Worm (Caenorhabditis elegans) whole organism, young adult: ENCODE data around the gene hpl-2.

ENCODE experiments used
- B0035.1 ChIP-seq: sonication (generic microtip); optimal IDR thresholded peaks from 2 replicates; lab custom pipeline; 2016; ENCODE audit warnings: missing genetic modification characterization, mild to moderate bottlenecking, missing compliant biosample characterization, missing genotype, missing genetic modification reagents
- C06A6.2 ChIP-seq: fragments of 200-800 bp; sonication (Bioruptor generic); conservative IDR thresholded peaks from 2 replicates; pipeline ENCODE4 v1.3.6; 2022; ENCODE audit warnings: missing genetic modification characterization, missing compliant biosample characterization
- D2030.7 ChIP-seq: fragments of 200-800 bp; sonication (Bioruptor generic); IDR thresholded peaks from 2 replicates; pipeline ENCODE4 v1.3.6; 2022; ENCODE audit warnings: missing genetic modification reagents, missing genetic modification characterization, missing compliant biosample characterization
- F23B12.7 ChIP-seq: sonication (generic microtip); optimal IDR thresholded peaks from 2 replicates; lab custom pipeline; 2017; ENCODE audit warnings: missing genetic modification characterization, mild to moderate bottlenecking, missing compliant biosample characterization, antibody characterized with exemption, moderate library complexity; ENCODE audit not compliant: insufficient read depth
- F37B4.10 ChIP-seq: fragments of 200-800 bp; sonication (Bioruptor generic); IDR thresholded peaks from 2 replicates; pipeline ENCODE4 v1.3.6; 2022; ENCODE audit warnings: missing genetic modification characterization, missing compliant biosample characterization
- F57C9.4 ChIP-seq: sonication (generic microtip); optimal IDR thresholded peaks from 2 replicates; lab custom pipeline; 2017; ENCODE audit warnings: mild to moderate bottlenecking, missing genetic modification characterization, missing compliant biosample characterization
- K11D2.4 ChIP-seq: fragments of 200-800 bp; sonication (Bioruptor generic); IDR thresholded peaks from 2 replicates; pipeline ENCODE4 v1.3.6; 2022; ENCODE audit warnings: missing genetic modification reagents, missing genetic modification characterization, missing compliant biosample characterization
- K12H6.12 ChIP-seq: fragments of 200-800 bp; sonication (Bioruptor generic); optimal IDR thresholded peaks from 2 replicates; lab custom pipeline; 2018; ENCODE audit warnings: mild to moderate bottlenecking, missing genetic modification characterization, missing compliant biosample characterization
- T26A5.8 ChIP-seq: sonication (generic microtip); optimal IDR thresholded peaks from 2 replicates; lab custom pipeline; 2016; ENCODE audit warnings: missing genetic modification characterization, missing compliant biosample characterization
- Y53G8AR.9 ChIP-seq: fragments of 200-800 bp; sonication (Bioruptor generic); conservative IDR thresholded peaks from 2 replicates; pipeline ENCODE4 v1.3.6; 2022; ENCODE audit warnings: missing genetic modification reagents, missing genetic modification characterization, missing compliant biosample characterization
- Y56A3A.18 ChIP-seq: fragments of 200-800 bp; sonication (Bioruptor generic); IDR thresholded peaks from 2 replicates; pipeline ENCODE4 v1.3.6; 2022; ENCODE audit warnings: missing genetic modification reagents, missing genetic modification characterization, missing compliant biosample characterization
- Y67H2A.10 ChIP-seq: fragments of 200-800 bp; sonication (Bioruptor generic); conservative IDR thresholded peaks from 2 replicates; pipeline ENCODE4 v1.3.6; 2022; ENCODE audit warnings: missing genetic modification reagents, missing genetic modification characterization, missing compliant biosample characterization
- Y79H2A.3 ChIP-seq: fragments of 200-800 bp; sonication (Bioruptor generic); conservative IDR thresholded peaks from 2 replicates; pipeline ENCODE4 v1.3.6; 2022; ENCODE audit warnings: missing genetic modification reagents, missing genetic modification characterization, missing compliant biosample characterization
- ZK185.1 ChIP-seq: sonication (generic microtip); optimal IDR thresholded peaks from 2 replicates; lab custom pipeline; 2016; ENCODE audit warnings: mild to moderate bottlenecking, missing genetic modification characterization, missing compliant biosample characterization; ENCODE audit not compliant: poor library complexity, severe bottlenecking
- ama-1 ChIP-seq, 3 experiments: fragments of 150-350 bp in 1 of 3; sonication (generic microtip) in 2 of 3; optimal IDR thresholded peaks; 2 replicates each; lab custom pipeline; 2014 to 2018; ENCODE audit warnings: missing biosample characterization in 2 of 3, missing genetic modification characterization in 2 of 3, missing genetic modification reagents in 2 of 3
- aptf-2 ChIP-seq: fragments of 200-800 bp; sonication (Bioruptor generic); conservative IDR thresholded peaks from 2 replicates; pipeline ENCODE4 v1.3.6; 2022; ENCODE audit warnings: missing genetic modification reagents, missing genetic modification characterization, missing compliant biosample characterization
- atf-7 ChIP-seq: sonication (generic microtip); optimal IDR thresholded peaks from 2 replicates; lab custom pipeline; 2017; ENCODE audit warnings: mild to moderate bottlenecking, missing genetic modification characterization, missing compliant biosample characterization
- attf-6 ChIP-seq: fragments of 200-800 bp; sonication (Bioruptor generic); IDR thresholded peaks from 2 replicates; pipeline ENCODE4 v1.3.6; 2022; ENCODE audit warnings: missing genetic modification reagents, missing genetic modification characterization, missing compliant biosample characterization
- ccch-3 ChIP-seq: fragments of 200-800 bp; sonication (Bioruptor generic); optimal IDR thresholded peaks from 2 replicates; lab custom pipeline; 2018; ENCODE audit warnings: mild to moderate bottlenecking, missing genetic modification characterization, missing compliant biosample characterization
- ceh-58 ChIP-seq: fragments of 200-800 bp; sonication (Bioruptor generic); IDR thresholded peaks from 2 replicates; pipeline ENCODE4 v1.3.6; 2022; ENCODE audit warnings: missing genetic modification characterization, missing compliant biosample characterization
- ceh-91 ChIP-seq: fragments of 200-800 bp; sonication (Bioruptor generic); IDR thresholded peaks from 2 replicates; pipeline ENCODE4 v1.3.6; 2022; ENCODE audit warnings: missing genetic modification reagents, missing genetic modification characterization, missing compliant biosample characterization
- die-1 ChIP-seq: sonication (generic microtip); optimal IDR thresholded peaks from 2 replicates; lab custom pipeline; 2016; ENCODE audit warnings: missing genotype, mild to moderate bottlenecking, missing genetic modification characterization, missing compliant biosample characterization
- dox-1 ChIP-seq: fragments of 200-800 bp; sonication (Bioruptor generic); IDR thresholded peaks from 2 replicates; pipeline ENCODE4 v1.3.6; 2022; ENCODE audit warnings: missing genetic modification reagents, missing genetic modification characterization, missing compliant biosample characterization
- dpff-1 ChIP-seq: sonication (generic microtip); optimal IDR thresholded peaks from 2 replicates; lab custom pipeline; 2017; ENCODE audit warnings: mild to moderate bottlenecking, missing genetic modification characterization, missing compliant biosample characterization
- egl-44 ChIP-seq: fragments of 200-800 bp; sonication (Bioruptor generic); IDR thresholded peaks from 2 replicates; pipeline ENCODE4 v1.3.6; 2022; ENCODE audit warnings: missing genetic modification reagents, missing genetic modification characterization, missing compliant biosample characterization
- egrh-3 ChIP-seq: fragments of 200-800 bp; sonication (Bioruptor generic); IDR thresholded peaks from 2 replicates; pipeline ENCODE4 v1.3.6; 2022; ENCODE audit warnings: missing genetic modification reagents, missing genetic modification characterization, missing compliant biosample characterization
- ets-4 ChIP-seq: fragments of 200-800 bp; sonication (Bioruptor generic); optimal IDR thresholded peaks from 2 replicates; lab custom pipeline; 2018; ENCODE audit warnings: mild to moderate bottlenecking, missing genetic modification characterization, missing compliant biosample characterization
- let-607 ChIP-seq, 2 experiments: fragments of 200-800 bp in 1 of 2; sonication (Bioruptor generic) in 1 of 2; sonication (generic microtip) in 1 of 2; optimal IDR thresholded peaks; 2 replicates each; lab custom pipeline; 2016 to 2018; ENCODE audit warnings: mild to moderate bottlenecking in 2 of 2, missing compliant biosample characterization in 2 of 2, missing genetic modification characterization in 2 of 2, moderate library complexity in 2 of 2, missing genotype in 1 of 2
- lin-26 ChIP-seq: fragments of 200-800 bp; sonication (Bioruptor generic); IDR thresholded peaks from 2 replicates; pipeline ENCODE4 v1.3.6; 2022; ENCODE audit warnings: missing genetic modification reagents, missing genetic modification characterization, missing compliant biosample characterization
- lir-1 ChIP-seq: fragments of 200-800 bp; sonication (Bioruptor generic); conservative IDR thresholded peaks from 2 replicates; pipeline ENCODE4 v1.3.6; 2022; ENCODE audit warnings: missing genetic modification reagents, missing genetic modification characterization, missing compliant biosample characterization
- lsy-27 ChIP-seq: sonication (generic microtip); optimal IDR thresholded peaks from 2 replicates; lab custom pipeline; 2017; ENCODE audit warnings: missing genetic modification characterization, mild to moderate bottlenecking, missing compliant biosample characterization, antibody characterized with exemption, missing genotype, borderline replicate concordance; ENCODE audit not compliant: insufficient read depth
- madf-6 ChIP-seq: fragments of 200-800 bp; sonication (Bioruptor generic); IDR thresholded peaks from 2 replicates; pipeline ENCODE4 v1.3.6; 2022; ENCODE audit warnings: missing genetic modification reagents, missing genetic modification characterization, missing compliant biosample characterization
- madf-8 ChIP-seq: fragments of 200-800 bp; sonication (Bioruptor generic); conservative IDR thresholded peaks from 2 replicates; pipeline ENCODE4 v1.3.6; 2022; ENCODE audit warnings: missing genetic modification reagents, missing genetic modification characterization, missing compliant biosample characterization
- nhr-120 ChIP-seq: fragments of 200-800 bp; sonication (Bioruptor generic); IDR thresholded peaks from 2 replicates; pipeline ENCODE4 v1.3.6; 2022; ENCODE audit warnings: missing genetic modification characterization, missing compliant biosample characterization
- nhr-27 ChIP-seq: fragments of 200-800 bp; sonication (Bioruptor generic); optimal IDR thresholded peaks from 2 replicates; lab custom pipeline; 2018; ENCODE audit warnings: mild to moderate bottlenecking, missing genetic modification characterization, moderate library complexity, missing compliant biosample characterization
- pbrm-1 ChIP-seq: fragments of 200-800 bp; sonication (Bioruptor generic); IDR thresholded peaks from 2 replicates; pipeline ENCODE4 v1.3.6; 2022; ENCODE audit warnings: missing genetic modification reagents, missing genetic modification characterization, missing compliant biosample characterization
- pha-4 ChIP-seq: fragments of 150-350 bp; sonication (generic microtip); optimal IDR thresholded peaks from 2 replicates; lab custom pipeline; 2014; ENCODE audit warnings: missing biosample characterization, missing genetic modification reagents, missing genetic modification characterization
- rcor-1 ChIP-seq: fragments of 200-800 bp; sonication (Bioruptor generic); IDR thresholded peaks from 2 replicates; pipeline ENCODE4 v1.3.6; 2022; ENCODE audit warnings: missing genetic modification reagents, missing genetic modification characterization, missing compliant biosample characterization
- rec-8 ChIP-seq, 2 experiments: sonication (generic microtip); optimal IDR thresholded peaks; 2 replicates each; lab custom pipeline; 2016; ENCODE audit warnings: mild to moderate bottlenecking in 2 of 2, missing genetic modification characterization in 2 of 2, missing genetic modification reagents in 2 of 2, missing genotype in 2 of 2, missing biosample characterization in 1 of 2, missing compliant biosample characterization in 1 of 2, moderate library complexity in 1 of 2
- snpc-1.3 ChIP-seq: sonication (generic microtip); optimal IDR thresholded peaks from 2 replicates; lab custom pipeline; 2017; ENCODE audit warnings: missing genetic modification characterization, mild to moderate bottlenecking, missing compliant biosample characterization, antibody characterized with exemption, moderate library complexity, missing genotype, missing genetic modification reagents; ENCODE audit not compliant: insufficient read depth
- tbp1 ChIP-seq: fragments of 200-800 bp; sonication (Bioruptor generic); optimal IDR thresholded peaks from 2 replicates; lab custom pipeline; 2018; ENCODE audit warnings: mild to moderate bottlenecking, missing genetic modification characterization, missing compliant biosample characterization
- unc-130 ChIP-seq: sonication (generic microtip); optimal IDR thresholded peaks from 2 replicates; lab custom pipeline; 2016; ENCODE audit warnings: missing genetic modification reagents, missing genetic modification characterization, missing compliant biosample characterization
- zim-3 ChIP-seq: sonication (generic microtip); optimal IDR thresholded peaks from 2 replicates; lab custom pipeline; 2017; ENCODE audit warnings: mild to moderate bottlenecking, missing genetic modification characterization, moderate library complexity, missing compliant biosample characterization
- ztf-22 ChIP-seq: fragments of 200-800 bp; sonication (Bioruptor generic); optimal IDR thresholded peaks from 2 replicates; lab custom pipeline; 2018; ENCODE audit warnings: mild to moderate bottlenecking, missing genetic modification characterization, moderate library complexity, missing compliant biosample characterization
- ztf-25 ChIP-seq: fragments of 200-800 bp; sonication (Bioruptor generic); IDR thresholded peaks from 2 replicates; pipeline ENCODE4 v1.3.6; 2022; ENCODE audit warnings: missing genetic modification reagents, missing genetic modification characterization, missing compliant biosample characterization
- ztf-26 ChIP-seq: sonication (generic microtip); optimal IDR thresholded peaks from 2 replicates; lab custom pipeline; 2017; ENCODE audit warnings: missing genetic modification characterization, missing compliant biosample characterization
- ztf-3 ChIP-seq: fragments of 200-800 bp; sonication (Bioruptor generic); optimal IDR thresholded peaks from 2 replicates; lab custom pipeline; 2018; ENCODE audit warnings: mild to moderate bottlenecking, missing genetic modification characterization, missing compliant biosample characterization
- ztf-6 ChIP-seq: fragments of 200-800 bp; sonication (Bioruptor generic); IDR thresholded peaks from 2 replicates; pipeline ENCODE4 v1.3.6; 2022; ENCODE audit warnings: missing genetic modification reagents, missing genetic modification characterization, missing compliant biosample characterization

Gene hpl-2

ce11 chrIII:10739902-10740301, 15.4 kb downstream of the hpl-2 start (continued):
- TF ChIP-seq Y56A3A.18 (GFP tag; lab: Robert Waterston, UW) (no peak), ztf-25 (GFP tag; lab: Robert Waterston, UW) (0 out of 2 replicates have a peak, but pooled peaks have one; percentile 34), egrh-3 (GFP tag; lab: Robert Waterston, UW) (no peak), tbp1 (GFP tag; lab: Kevin White, UChicago) (no peak), zim-3 (no peak), ceh-58 (GFP tag; lab: Robert Waterston, UW) (no peak), F57C9.4 (tag; lab: Kevin White, UChicago) (no peak), ztf-26 (tag; lab: Kevin White, UChicago) (no peak), F23B12.7 (tag; lab: Kevin White, UChicago) (no peak), pha-4 (tag; lab: Kevin White, UChicago) (no peak), ama-1 (optimal IDR thresholded peaks at IDR 0.05; lab: Kevin White, UChicago) (no peak), ama-1 (GFP tag; optimal IDR thresholded peaks at IDR 0.05; lab: Kevin White, UChicago) (peak in 1 of 2 experiments; percentile 7), Y67H2A.10 (GFP tag; lab: Robert Waterston, UW) (no peak), die-1 (no peak), lin-26 (GFP tag; lab: Robert Waterston, UW) (peak; percentile 76), let-607 (tag; optimal IDR thresholded peaks at IDR 0.05; lab: Kevin White, UChicago) (peak; percentile 65 to 80), T26A5.8 (tag; lab: Kevin White, UChicago) (no peak), ceh-91 (GFP tag; lab: Robert Waterston, UW) (no peak), ccch-3 (no peak), C06A6.2 (GFP tag; lab: Robert Waterston, UW) (no peak), nhr-120 (GFP tag; lab: Robert Waterston, UW) (no peak), pbrm-1 (GFP tag; lab: Robert Waterston, UW) (peak; percentile 55), K11D2.4 (GFP tag; lab: Robert Waterston, UW) (no peak), dox-1 (peak; percentile 51; the same call in 1 of the 2 replicates), ztf-22 (GFP tag; lab: Kevin White, UChicago) (no peak), Y53G8AR.9 (GFP tag; lab: Robert Waterston, UW) (0 out of 2 replicates have a peak, but pooled peaks have one; percentile 20), egl-44 (GFP tag; lab: Robert Waterston, UW) (no peak), B0035.1 (tag; lab: Kevin White, UChicago) (no peak), rcor-1 (0 out of 2 replicates have a peak, but pooled peaks have one; percentile 5), snpc-1.3 (tag; lab: Kevin White, UChicago) (no peak), atf-7 (tag; lab: Kevin White, UChicago) (no peak), unc-130 (no peak), ets-4 (GFP tag; lab: Kevin White, UChicago) (no peak), madf-6 (peak; percentile 37), dpff-1 (no peak), ztf-3 (GFP tag; lab: Kevin White, UChicago) (no peak), madf-8 (no peak), Y79H2A.3 (GFP tag; lab: Robert Waterston, UW) (no peak), rec-8 (tag; optimal IDR thresholded peaks at IDR 0.05; lab: Kevin White, UChicago) (no peak), aptf-2 (GFP tag; lab: Robert Waterston, UW) (no peak), lir-1 (GFP tag; lab: Robert Waterston, UW) (no peak), F37B4.10 (GFP tag; lab: Robert Waterston, UW) (no peak), ztf-6 (no peak), lsy-27 (no peak), nhr-27 (tag; lab: Kevin White, UChicago) (no peak), D2030.7 (GFP tag; lab: Robert Waterston, UW) (no peak), ZK185.1 (tag; lab: Kevin White, UChicago) (peak; percentile 35), attf-6 (GFP tag; lab: Robert Waterston, UW) (no peak), K12H6.12 (tag; lab: Kevin White, UChicago) (peak; percentile 53)
